Worm (Caenorhabditis elegans) whole organism, L2 larva: ENCODE measurements around the gene F09E10.7.

Experiments
- C34F6.9 ChIP-seq: fragments of 150-350 bp; optimal IDR thresholded peaks from 2 replicates; lab custom pipeline; 2014; ENCODE audit warnings: missing biosample characterization, missing genetic modification characterization
- F13H6.1 ChIP-seq: sonication (generic microtip); optimal IDR thresholded peaks from 2 replicates; lab custom pipeline; 2016; ENCODE audit warnings: missing genetic modification characterization, missing compliant biosample characterization
- R02D3.7 ChIP-seq: fragments of 150-350 bp; optimal IDR thresholded peaks from 2 replicates; lab custom pipeline; 2014; ENCODE audit warnings: missing biosample characterization, missing genetic modification characterization
- ZK546.5 ChIP-seq: sonication (generic microtip); optimal IDR thresholded peaks from 2 replicates; lab custom pipeline; 2017; ENCODE audit warnings: missing biosample characterization, missing genetic modification characterization
- alr-1 ChIP-seq: fragments of 150-350 bp; optimal IDR thresholded peaks from 2 replicates; lab custom pipeline; 2014; ENCODE audit warnings: missing biosample characterization, missing genetic modification characterization
- ama-1 ChIP-seq: fragments of 150-350 bp; optimal IDR thresholded peaks from 2 replicates; lab custom pipeline; 2018; ENCODE audit warnings: inconsistent platforms
- blmp-1 ChIP-seq: sonication (generic microtip); optimal IDR thresholded peaks from 2 replicates; lab custom pipeline; 2017; ENCODE audit warnings: missing genetic modification characterization, mild to moderate bottlenecking, missing compliant biosample characterization, antibody characterized with exemption, moderate library complexity; ENCODE audit not compliant: insufficient read depth
- ceh-82 ChIP-seq: fragments of 150-350 bp; optimal IDR thresholded peaks from 2 replicates; lab custom pipeline; 2014; ENCODE audit warnings: missing biosample characterization, missing genetic modification characterization
- dmd-4 ChIP-seq: sonication (generic microtip); optimal IDR thresholded peaks from 2 replicates; lab custom pipeline; 2017; ENCODE audit warnings: missing biosample characterization, missing genetic modification characterization
- egl-27 ChIP-seq: sonication (generic microtip); optimal IDR thresholded peaks from 3 replicates; lab custom pipeline; 2017; ENCODE audit warnings: missing biosample characterization, missing genetic modification reagents, missing genetic modification characterization
- fos-1 ChIP-seq: fragments of 150-350 bp; optimal IDR thresholded peaks from 2 replicates; lab custom pipeline; 2014; ENCODE audit warnings: missing biosample characterization, missing genetic modification characterization
- gmeb-1 ChIP-seq: fragments of 150-350 bp; optimal IDR thresholded peaks from 2 replicates; lab custom pipeline; 2014; ENCODE audit warnings: missing biosample characterization, missing genetic modification characterization
- lin-13 ChIP-seq: fragments of 150-350 bp; optimal IDR thresholded peaks from 2 replicates; lab custom pipeline; 2014; ENCODE audit warnings: missing biosample characterization, missing genetic modification reagents, missing genetic modification characterization
- lin-39 ChIP-seq: fragments of 150-350 bp; optimal IDR thresholded peaks from 2 replicates; lab custom pipeline; 2014; ENCODE audit warnings: missing biosample characterization, missing genetic modification reagents, missing genetic modification characterization
- lsy-2 ChIP-seq, 2 experiments: fragments of 150-350 bp in 1 of 2; sonication (generic microtip) in 1 of 2; optimal IDR thresholded peaks; 2 replicates each; lab custom pipeline; 2014 to 2017; ENCODE audit warnings: missing biosample characterization in 2 of 2, missing genetic modification characterization in 2 of 2
- mab-5 ChIP-seq: fragments of 150-350 bp; optimal IDR thresholded peaks from 2 replicates; lab custom pipeline; 2014; ENCODE audit warnings: missing biosample characterization, missing genetic modification characterization
- mbf-1 ChIP-seq: sonication (generic microtip); optimal IDR thresholded peaks from 2 replicates; lab custom pipeline; 2017; ENCODE audit warnings: missing biosample characterization, missing genetic modification characterization
- mdl-1 ChIP-seq, 2 experiments: fragments of 150-350 bp in 1 of 2; sonication (generic microtip) in 1 of 2; optimal IDR thresholded peaks; 2 replicates each; lab custom pipeline; 2017; ENCODE audit warnings: missing biosample characterization in 2 of 2, missing genetic modification characterization in 2 of 2
- nhr-10 ChIP-seq: sonication (generic microtip); optimal IDR thresholded peaks from 2 replicates; lab custom pipeline; 2017; ENCODE audit warnings: missing biosample characterization, missing genetic modification characterization
- nhr-11 ChIP-seq: fragments of 150-350 bp; optimal IDR thresholded peaks from 2 replicates; lab custom pipeline; 2014; ENCODE audit warnings: missing biosample characterization, missing genetic modification characterization
- nhr-12 ChIP-seq: fragments of 150-350 bp; optimal IDR thresholded peaks from 2 replicates; lab custom pipeline; 2014; ENCODE audit warnings: missing biosample characterization, missing genetic modification characterization
- nhr-129 ChIP-seq: fragments of 150-350 bp; optimal IDR thresholded peaks from 2 replicates; lab custom pipeline; 2014; ENCODE audit warnings: missing biosample characterization, missing genetic modification characterization
- nhr-21 ChIP-seq: fragments of 150-350 bp; optimal IDR thresholded peaks from 2 replicates; lab custom pipeline; 2014; ENCODE audit warnings: missing biosample characterization, missing genetic modification characterization
- nhr-23 ChIP-seq: fragments of 150-350 bp; optimal IDR thresholded peaks from 2 replicates; lab custom pipeline; 2014; ENCODE audit warnings: missing biosample characterization, missing genetic modification reagents, missing genetic modification characterization
- nhr-25 ChIP-seq: fragments of 150-350 bp; sonication (generic microtip); optimal IDR thresholded peaks from 3 replicates; lab custom pipeline; 2014; ENCODE audit warnings: missing biosample characterization, missing genetic modification characterization
- nhr-6 ChIP-seq: fragments of 150-350 bp; optimal IDR thresholded peaks from 2 replicates; lab custom pipeline; 2014; ENCODE audit warnings: missing biosample characterization, missing genetic modification characterization
- nhr-77 ChIP-seq: fragments of 150-350 bp; optimal IDR thresholded peaks from 2 replicates; lab custom pipeline; 2014; ENCODE audit warnings: missing biosample characterization, missing genetic modification characterization
- sem-4 ChIP-seq: fragments of 150-350 bp; optimal IDR thresholded peaks from 2 replicates; lab custom pipeline; 2014; ENCODE audit warnings: missing biosample characterization, missing genetic modification reagents, missing genetic modification characterization
- skn-1 ChIP-seq: sonication (generic microtip); optimal IDR thresholded peaks from 2 replicates; lab custom pipeline; 2017; ENCODE audit warnings: missing biosample characterization, missing genetic modification characterization
- sma-9 ChIP-seq, 2 experiments: fragments of 150-350 bp in 1 of 2; sonication (generic microtip) in 1 of 2; optimal IDR thresholded peaks; 2 replicates each; lab custom pipeline; 2014 to 2016; ENCODE audit warnings: missing genetic modification characterization in 2 of 2, mild to moderate bottlenecking in 1 of 2, missing biosample characterization in 1 of 2, missing compliant biosample characterization in 1 of 2, missing genetic modification reagents in 1 of 2, moderate library complexity in 1 of 2
- unc-39 ChIP-seq: fragments of 150-350 bp; optimal IDR thresholded peaks from 2 replicates; lab custom pipeline; 2014; ENCODE audit warnings: missing biosample characterization, missing genetic modification characterization
- unc-55 ChIP-seq: fragments of 150-350 bp; sonication (generic microtip); optimal IDR thresholded peaks from 3 replicates; lab custom pipeline; 2014; ENCODE audit warnings: missing biosample characterization, missing genetic modification reagents, missing genetic modification characterization
- ztf-1 ChIP-seq: fragments of 200-800 bp; sonication (Bioruptor generic); conservative IDR thresholded peaks from 2 replicates; pipeline ENCODE4 v1.3.6; 2022; ENCODE audit warnings: missing genetic modification characterization, missing compliant biosample characterization
- ztf-11 ChIP-seq: sonication (generic microtip); optimal IDR thresholded peaks from 2 replicates; lab custom pipeline; 2017; ENCODE audit warnings: missing biosample characterization, missing genetic modification characterization
- ztf-4 ChIP-seq: fragments of 150-350 bp; optimal IDR thresholded peaks from 2 replicates; lab custom pipeline; 2014; ENCODE audit warnings: missing biosample characterization, missing genetic modification characterization

The F09E10.7 gene

DNA sequence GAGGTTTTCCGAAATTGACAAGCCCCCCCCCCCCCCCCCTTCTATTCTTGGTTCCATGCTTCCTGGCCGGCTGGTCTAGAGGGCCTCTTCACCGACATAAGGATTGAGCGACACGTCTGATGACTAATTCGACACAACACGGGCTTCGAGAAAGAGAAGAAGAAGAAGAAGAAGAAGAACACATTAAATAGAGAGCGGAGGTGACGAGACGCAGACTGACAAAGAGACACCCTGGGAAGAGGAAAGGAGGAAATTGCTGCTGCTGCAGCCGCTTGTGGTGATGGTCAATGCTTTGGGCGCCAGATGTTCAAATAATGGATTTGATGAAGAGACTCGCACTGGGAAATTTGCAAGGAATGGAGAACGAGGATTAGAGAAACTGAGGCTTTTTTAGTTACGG is 22.9 kb upstream of the F09E10.7 start (continued):
- peak; percentile 29 for TF ChIP-seq egl-27 (tag; lab: Kevin White, UChicago)
- TF ChIP-seq nhr-10 (tag; lab: Kevin White, UChicago): no peak
- peak; percentile 66 for TF ChIP-seq unc-55
- no peak for TF ChIP-seq lin-39 (tag; lab: Kevin White, UChicago)
- peak; percentile 40 for TF ChIP-seq nhr-25
- TF ChIP-seq ztf-1 (GFP tag; lab: Robert Waterston, UW): no peak
- peak in 1 of 2 experiments; percentile 31 for TF ChIP-seq mdl-1 (tag; optimal IDR thresholded peaks at IDR 0.05; lab: Kevin White, UChicago)
- peak; percentile 77 for TF ChIP-seq fos-1 (tag; lab: Kevin White, UChicago)
- no peak for TF ChIP-seq nhr-77 (tag; lab: Kevin White, UChicago)
- no peak for TF ChIP-seq gmeb-1
- no peak for TF ChIP-seq ztf-4 (tag; lab: Kevin White, UChicago)
- TF ChIP-seq unc-39 (tag; lab: Kevin White, UChicago): no peak

ce11 chrX:1523272-1523671 is 21.6 kb upstream of the F09E10.7 start:
- no peak for TF ChIP-seq C34F6.9
- TF ChIP-seq fos-1 (tag; lab: Kevin White, UChicago): no peak
- TF ChIP-seq lsy-2 (tag; optimal IDR thresholded peaks at IDR 0.05; lab: Kevin White, UChicago): no peak
- no peak for TF ChIP-seq ZK546.5
- no peak for TF ChIP-seq lin-13 (GFP tag; lab: Kevin White, UChicago)
- TF ChIP-seq nhr-11 (tag; lab: Kevin White, UChicago): no peak
- no peak for TF ChIP-seq R02D3.7 (tag; lab: Kevin White, UChicago)
- TF ChIP-seq sem-4 (tag; lab: Kevin White, UChicago): no peak
- TF ChIP-seq mdl-1 (tag; optimal IDR thresholded peaks at IDR 0.05; lab: Kevin White, UChicago): no peak
- TF ChIP-seq F13H6.1 (tag; lab: Kevin White, UChicago): no peak
- TF ChIP-seq ztf-4 (tag; lab: Kevin White, UChicago): no peak

DNA sequence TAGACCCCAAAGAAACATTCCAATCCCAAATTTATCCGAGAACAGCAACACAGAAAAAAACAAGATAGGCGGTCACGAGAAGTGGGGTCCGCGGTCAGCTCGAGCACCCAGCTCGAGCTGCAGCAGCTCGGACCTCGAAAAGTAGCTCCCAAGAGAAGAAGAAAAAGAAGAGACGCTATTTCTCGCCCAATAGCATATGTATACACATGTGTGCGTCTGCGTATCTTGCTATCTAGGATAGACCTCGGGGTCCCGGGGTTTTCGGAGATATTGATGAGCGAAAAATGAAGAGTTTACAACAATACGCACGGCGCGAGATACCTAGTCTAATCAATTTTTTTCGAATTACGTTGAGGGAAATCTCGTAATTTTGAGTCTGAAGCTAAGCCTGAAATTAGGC is 20.4 kb upstream of the F09E10.7 start:
- TF ChIP-seq nhr-129 (tag; lab: Kevin White, UChicago): peak; percentile 62
- no peak for TF ChIP-seq ama-1 (lab: Kevin White, UChicago)
- no peak for TF ChIP-seq gmeb-1
- TF ChIP-seq nhr-21 (tag; lab: Kevin White, UChicago): no peak
- TF ChIP-seq blmp-1 (tag; lab: Kevin White, UChicago): no peak
- TF ChIP-seq unc-55: peak; percentile 46
- TF ChIP-seq mab-5 (tag; lab: Kevin White, UChicago): no peak
- no peak for TF ChIP-seq alr-1
- no peak for TF ChIP-seq fos-1 (tag; lab: Kevin White, UChicago)
- no peak for TF ChIP-seq nhr-12 (tag; lab: Kevin White, UChicago)
- no peak for TF ChIP-seq skn-1
- no peak for TF ChIP-seq nhr-25
- peak in 1 of 2 experiments; percentile 3 for TF ChIP-seq mdl-1 (tag; optimal IDR thresholded peaks at IDR 0.05; lab: Kevin White, UChicago)
- peak; percentile 47 for TF ChIP-seq F13H6.1 (tag; lab: Kevin White, UChicago)
- no peak for TF ChIP-seq nhr-10 (tag; lab: Kevin White, UChicago)
- TF ChIP-seq lin-39 (tag; lab: Kevin White, UChicago): no peak
- TF ChIP-seq C34F6.9: peak; percentile 45
- TF ChIP-seq unc-39 (tag; lab: Kevin White, UChicago): no peak
- peak in 1 of 2 experiments; percentile 54 for TF ChIP-seq lsy-2 (tag; optimal IDR thresholded peaks at IDR 0.05; lab: Kevin White, UChicago)
- no peak for TF ChIP-seq sma-9 (GFP tag; optimal IDR thresholded peaks at IDR 0.05; lab: Kevin White, UChicago)
- no peak for TF ChIP-seq sma-9 (tag; optimal IDR thresholded peaks at IDR 0.05; lab: Kevin White, UChicago)

DNA sequence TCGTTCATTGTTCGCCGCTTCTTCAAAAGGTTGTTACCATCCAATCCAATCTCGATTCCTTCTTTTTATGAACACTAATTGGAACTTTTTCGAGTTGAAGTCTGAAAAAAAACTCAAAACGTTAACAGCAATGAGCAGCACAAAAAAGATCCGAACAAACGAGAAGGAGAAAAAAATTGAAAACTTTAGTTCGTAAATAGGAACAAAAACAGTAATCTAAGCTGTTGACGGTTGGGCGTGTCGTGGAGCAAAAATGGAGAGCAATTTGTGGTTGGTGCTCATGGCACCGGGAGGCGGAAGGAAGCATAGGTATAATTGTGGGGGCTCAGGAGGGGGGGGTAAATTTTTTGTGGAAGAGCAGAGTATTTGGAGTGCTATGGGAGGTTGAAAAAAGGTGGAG is 19.7 kb upstream of the F09E10.7 start, which contains the start of gene toca-1:
toca-1 (minus strand) TSS at position 101 of the 400 bp plus-strand sequence.
- TF ChIP-seq sma-9 (GFP tag; optimal IDR thresholded peaks at IDR 0.05; lab: Kevin White, UChicago) (no peak), sma-9 (tag; optimal IDR thresholded peaks at IDR 0.05; lab: Kevin White, UChicago) (no peak), ztf-11 (tag; lab: Kevin White, UChicago) (no peak), nhr-23 (tag; lab: Kevin White, UChicago) (no peak), fos-1 (tag; lab: Kevin White, UChicago) (no peak), nhr-11 (tag; lab: Kevin White, UChicago) (no peak), mbf-1 (tag; lab: Kevin White, UChicago) (no peak), mab-5 (tag; lab: Kevin White, UChicago) (no peak), egl-27 (tag; lab: Kevin White, UChicago) (no peak), ceh-82 (tag; lab: Kevin White, UChicago) (no peak), F13H6.1 (tag; lab: Kevin White, UChicago) (no peak), ama-1 (lab: Kevin White, UChicago) (no peak), dmd-4 (tag; lab: Kevin White, UChicago) (no peak), nhr-6 (tag; lab: Kevin White, UChicago) (no peak)
- TF ChIP-seq, all 48 proteins: peak for 0
